Worm (Caenorhabditis elegans) whole organism, L3 larva: ENCODE data around the gene M04C3.2.

ENCODE experiments used
- ZK546.5 ChIP-seq: sonication (generic microtip); optimal IDR thresholded peaks from 2 replicates; lab custom pipeline; 2017; ENCODE audit warnings: missing biosample characterization, missing genetic modification characterization
- ceh-28 ChIP-seq: fragments of 150-350 bp; optimal IDR thresholded peaks from 2 replicates; lab custom pipeline; 2014; ENCODE audit warnings: missing biosample characterization, missing genetic modification reagents, missing genetic modification characterization
- ceh-82 ChIP-seq: fragments of 150-350 bp; optimal IDR thresholded peaks from 2 replicates; lab custom pipeline; 2014; ENCODE audit warnings: missing biosample characterization, missing genetic modification characterization
- elt-2 ChIP-seq: sonication (generic microtip); optimal IDR thresholded peaks from 2 replicates; lab custom pipeline; 2016; ENCODE audit warnings: missing genetic modification reagents, mild to moderate bottlenecking, missing genetic modification characterization, missing compliant biosample characterization
- elt-3 ChIP-seq, 3 experiments: fragments of 150-350 bp in 1 of 3; sonication (generic microtip) in 2 of 3; optimal IDR thresholded peaks; 2 replicates in 2 of 3; 4 replicates in 1 of 3; lab custom pipeline; 2014 to 2017; ENCODE audit warnings: missing biosample characterization in 3 of 3, missing genetic modification characterization in 3 of 3
- eor-1 ChIP-seq, 2 experiments: fragments of 150-350 bp; optimal IDR thresholded peaks; 2 replicates each; lab custom pipeline; 2014 to 2018; ENCODE audit warnings: missing biosample characterization in 2 of 2, missing genetic modification characterization in 2 of 2
- fkh-10 ChIP-seq: sonication (generic microtip); optimal IDR thresholded peaks from 2 replicates; lab custom pipeline; 2017; ENCODE audit warnings: missing biosample characterization, missing genetic modification reagents, missing genetic modification characterization
- fos-1 ChIP-seq: fragments of 150-350 bp; optimal IDR thresholded peaks from 2 replicates; lab custom pipeline; 2014; ENCODE audit warnings: missing biosample characterization, missing genetic modification characterization
- lin-15B ChIP-seq: fragments of 150-350 bp; optimal IDR thresholded peaks from 2 replicates; lab custom pipeline; 2014; ENCODE audit warnings: missing biosample characterization, missing genetic modification characterization
- lin-39 ChIP-seq: fragments of 150-350 bp; optimal IDR thresholded peaks from 2 replicates; lab custom pipeline; 2018; ENCODE audit warnings: missing biosample characterization, missing genetic modification reagents, missing genetic modification characterization
- lsy-12 ChIP-seq: sonication (generic microtip); optimal IDR thresholded peaks from 2 replicates; lab custom pipeline; 2016; ENCODE audit warnings: mild to moderate bottlenecking, missing genetic modification characterization, missing compliant biosample characterization
- nhr-12 ChIP-seq: fragments of 150-350 bp; optimal IDR thresholded peaks from 2 replicates; lab custom pipeline; 2014; ENCODE audit warnings: missing biosample characterization, missing genetic modification characterization
- nhr-23 ChIP-seq: fragments of 150-350 bp; optimal IDR thresholded peaks from 2 replicates; lab custom pipeline; 2014; ENCODE audit warnings: missing biosample characterization, missing genetic modification reagents, missing genetic modification characterization
- nhr-25 ChIP-seq: sonication (generic microtip); optimal IDR thresholded peaks from 2 replicates; lab custom pipeline; 2017; ENCODE audit warnings: missing biosample characterization, missing genetic modification characterization
- nhr-28 ChIP-seq: fragments of 150-350 bp; optimal IDR thresholded peaks from 2 replicates; lab custom pipeline; 2014; ENCODE audit warnings: missing biosample characterization, missing genetic modification characterization
- nhr-67 ChIP-seq: fragments of 150-350 bp; optimal IDR thresholded peaks from 2 replicates; lab custom pipeline; 2014; ENCODE audit warnings: missing biosample characterization, missing genetic modification characterization
- nhr-76 ChIP-seq: fragments of 150-350 bp; sonication (generic microtip); optimal IDR thresholded peaks from 5 replicates; lab custom pipeline; 2014; ENCODE audit warnings: missing biosample characterization, missing genetic modification characterization
- pha-4 ChIP-seq: fragments of 150-350 bp; optimal IDR thresholded peaks from 2 replicates; lab custom pipeline; 2014; ENCODE audit warnings: missing biosample characterization, missing genetic modification reagents, missing genetic modification characterization
- pqm-1 ChIP-seq: fragments of 150-350 bp; optimal IDR thresholded peaks from 2 replicates; lab custom pipeline; 2017; ENCODE audit warnings: missing biosample characterization, missing genetic modification characterization, inconsistent platforms
- skn-1 ChIP-seq: fragments of 150-350 bp; optimal IDR thresholded peaks from 2 replicates; lab custom pipeline; 2014; ENCODE audit warnings: missing biosample characterization, missing genetic modification characterization
- snpc-4 ChIP-seq: fragments of 150-350 bp; optimal IDR thresholded peaks from 2 replicates; lab custom pipeline; 2014; ENCODE audit warnings: missing biosample characterization, missing genetic modification characterization
- tbx-2 ChIP-seq: sonication (generic microtip); optimal IDR thresholded peaks from 2 replicates; lab custom pipeline; 2016; ENCODE audit warnings: mild to moderate bottlenecking, missing genetic modification characterization, missing compliant biosample characterization
- zag-1 ChIP-seq: fragments of 150-350 bp; optimal IDR thresholded peaks from 2 replicates; lab custom pipeline; 2014; ENCODE audit warnings: missing biosample characterization, missing genetic modification characterization

Gene M04C3.2

ce11 chrV:19457120-19457519 lies 8.4 kb upstream of the M04C3.2 start, which contains the start of gene Y43F8B.24:
Gene Y43F8B.24 (plus strand): TSS chrV:19457420.
- TF ChIP-seq elt-2 (tag; lab: Kevin White, UChicago) (peak; percentile 14), nhr-76 (tag; lab: Kevin White, UChicago) (no peak)

DNA sequence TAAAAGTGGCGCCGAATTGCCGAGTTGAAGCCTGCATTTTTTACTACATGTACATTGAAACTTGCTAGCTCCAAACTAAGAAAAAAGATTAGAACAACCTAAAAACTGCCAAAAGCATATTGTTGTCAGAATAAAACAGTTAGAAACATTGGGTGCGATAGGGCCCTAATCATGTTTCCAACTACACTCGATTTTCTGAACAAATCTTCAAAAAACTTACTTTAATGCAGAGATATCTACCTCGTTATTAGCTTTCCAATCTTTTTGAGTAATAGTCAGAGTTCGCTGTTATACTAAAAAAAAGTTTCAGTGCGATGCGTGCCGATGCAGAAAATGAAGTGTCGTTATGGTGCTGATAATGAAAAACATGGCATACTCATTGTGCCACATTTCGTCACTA lies 6.9 kb upstream of the M04C3.2 start, which contains the start of the genes Y43F8B.13 and Y43F8B.14:
Gene Y43F8B.13 (plus strand): TSS at position 301 of the 400 bp plus-strand sequence.
Gene Y43F8B.14 (minus strand): TSS at position 322 of the 400 bp plus-strand sequence.
- TF ChIP-seq elt-2 (tag; lab: Kevin White, UChicago) (peak; percentile 4), ZK546.5 (tag; lab: Kevin White, UChicago) (no peak)

- TF ChIP-seq nhr-23 (no peak), elt-2 (tag; lab: Kevin White, UChicago) (peak; percentile 67), ceh-82 (no peak), fkh-10 (GFP tag; lab: Kevin White, UChicago) (no peak), lsy-12 (tag; lab: Kevin White, UChicago) (no peak), pqm-1 (tag; lab: Kevin White, UChicago) (peak; percentile 14), nhr-28 (tag; lab: Kevin White, UChicago) (no peak), ceh-28 (no peak), elt-3 (tag; optimal IDR thresholded peaks at IDR 0.05; lab: Kevin White, UChicago) (no peak), lin-15B (tag; lab: Kevin White, UChicago) (no peak), tbx-2 (no peak)
Measured at ce11 chrV:19449544-19449943, 839 bp upstream of the M04C3.2 start, which contains the start of gene M04C3.5. Gene M04C3.5 (plus strand): TSS chrV:19449733.

ce11 chrV:19445442-19445841 lies 3.3 kb downstream of the M04C3.2 start, which contains the start of gene M04C3.1:
Gene M04C3.1 (minus strand): TSS chrV:19445605.
- TF ChIP-seq skn-1 (tag; lab: Kevin White, UChicago) (no peak), elt-2 (tag; lab: Kevin White, UChicago) (peak; percentile 67), snpc-4 (tag; lab: Kevin White, UChicago) (no peak), eor-1 (tag; optimal IDR thresholded peaks at IDR 0.05; lab: Kevin White, UChicago) (no peak), pqm-1 (tag; lab: Kevin White, UChicago) (peak; percentile 24), nhr-25 (tag; lab: Kevin White, UChicago) (no peak), ceh-82 (no peak), zag-1 (tag; lab: Kevin White, UChicago) (no peak)
- TF ChIP-seq, all 47 proteins: peak for 2

ce11 chrV:19443599-19443998 lies 5.1 kb downstream of the M04C3.2 start:
- TF ChIP-seq elt-2 (tag; lab: Kevin White, UChicago), result peak; percentile 30
- no peak for TF ChIP-seq nhr-12 (tag; lab: Kevin White, UChicago)

- no peak for TF ChIP-seq lsy-12 (tag; lab: Kevin White, UChicago)
- peak; percentile 49 for TF ChIP-seq elt-2 (tag; lab: Kevin White, UChicago)
- TF ChIP-seq, all 47 proteins: peak for 1
Measured at ce11 chrV:19436307-19436706, 12.4 kb downstream of the M04C3.2 start, which contains the start of gene C25F9.14. Gene C25F9.14 (plus strand): TSS chrV:19436484.

DNA sequence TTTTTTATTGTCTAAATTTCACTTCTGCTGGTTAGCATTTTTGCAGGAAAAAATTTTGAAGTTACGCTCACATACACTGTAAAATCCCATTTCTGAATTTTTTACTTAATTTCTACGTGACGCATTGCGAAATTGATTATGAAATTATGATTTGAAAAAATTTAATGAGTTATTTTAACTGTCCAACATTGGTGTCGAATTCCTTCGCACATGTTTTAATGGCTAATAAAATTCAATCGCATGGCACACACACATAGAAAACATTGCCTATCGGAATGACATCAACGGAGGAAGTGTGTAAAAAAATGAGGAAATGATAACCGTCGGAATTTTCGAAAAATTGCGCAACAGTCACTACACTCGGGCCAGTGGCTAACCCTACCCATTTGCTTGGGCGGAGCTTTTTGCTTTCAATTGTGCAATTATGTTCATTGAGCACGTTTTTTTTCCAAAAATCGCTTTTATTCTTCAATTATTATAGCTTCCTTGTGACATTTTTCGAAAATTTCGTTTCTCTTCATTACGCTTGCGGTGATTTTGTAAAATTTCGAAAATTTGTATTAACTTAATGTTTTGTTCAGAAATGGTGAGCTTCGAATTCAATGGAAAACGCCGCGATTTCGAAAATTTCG lies 14.8 kb downstream of the M04C3.2 start, which contains the start of gene C25F9.16:
Gene C25F9.16 (plus strand): TSS at position 582 of the 632 bp plus-strand sequence.
- TF ChIP-seq ZK546.5 (tag; lab: Kevin White, UChicago), result no peak
- peak; percentile 1 for TF ChIP-seq pqm-1 (tag; lab: Kevin White, UChicago)
- TF ChIP-seq nhr-67 (tag; lab: Kevin White, UChicago), result no peak
- TF ChIP-seq zag-1 (tag; lab: Kevin White, UChicago), result no peak
- TF ChIP-seq fos-1 (tag; lab: Kevin White, UChicago), result no peak
- peak; percentile 60 for TF ChIP-seq elt-2 (tag; lab: Kevin White, UChicago)
- TF ChIP-seq, all 47 proteins: peak for 2

- TF ChIP-seq pqm-1 (tag; lab: Kevin White, UChicago) (no peak), elt-2 (tag; lab: Kevin White, UChicago) (peak; percentile 12)
Measured at ce11 chrV:19432972-19433371, 15.7 kb downstream of the M04C3.2 start, which contains the start of gene C25F9.11. Gene C25F9.11 (minus strand): TSS chrV:19433072.

ce11 chrV:19432030-19432429 lies 16.7 kb downstream of the M04C3.2 start:
- TF ChIP-seq elt-2 (tag; lab: Kevin White, UChicago), result peak; percentile 40
- no peak for TF ChIP-seq pha-4
- no peak for TF ChIP-seq lin-39 (tag; lab: Kevin White, UChicago)
